Worm (Caenorhabditis elegans): ENCODE measurements around the gene R52.5.

DNA sequence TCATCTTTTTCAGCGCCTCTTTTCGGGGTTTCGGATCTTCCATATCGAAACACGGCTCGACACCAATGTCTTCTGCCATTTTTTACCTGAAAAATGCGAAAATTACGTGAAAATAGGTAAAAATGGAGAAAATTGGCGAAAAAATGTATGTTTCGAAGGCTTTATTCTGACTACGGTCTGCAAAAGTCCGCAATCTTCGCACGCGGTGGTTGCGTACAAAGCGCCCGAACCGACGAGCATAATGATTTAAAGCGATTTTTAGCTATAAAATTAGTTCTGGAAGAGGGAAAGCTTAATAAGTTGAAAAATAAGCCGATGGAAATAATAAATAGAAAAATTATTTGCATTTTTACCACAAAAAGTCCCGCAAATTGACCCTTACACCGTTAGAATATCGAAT lies 50.9 kb downstream of the R52.5 start, which contains the start of gene F07E5.5:
- TF ChIP-seq zag-1 (tag; optimal IDR thresholded peaks at IDR 0.05) (no peak), nhr-237 (tag; optimal IDR thresholded peaks at IDR 0.05) (no peak), lin-13 (GFP tag; optimal IDR thresholded peaks at IDR 0.05) (peak; percentile 73), aly-2 (tag; optimal IDR thresholded peaks at IDR 0.05) (no peak), mab-5 (tag; optimal IDR thresholded peaks at IDR 0.05) (no peak), nhr-25 (tag; optimal IDR thresholded peaks at IDR 0.05) (no peak), unc-62 (GFP tag; optimal IDR thresholded peaks at IDR 0.05) (no peak), ztf-11 (tag; optimal IDR thresholded peaks at IDR 0.05) (no peak), elt-1 (tag; optimal IDR thresholded peaks at IDR 0.05) (no peak), elt-3 (tag; optimal IDR thresholded peaks at IDR 0.05) (no peak), mdl-1 (tag; optimal IDR thresholded peaks at IDR 0.05) (no peak), dmd-4 (tag; optimal IDR thresholded peaks at IDR 0.05) (no peak), fos-1 (tag; optimal IDR thresholded peaks at IDR 0.05) (no peak), lsy-2 (tag; optimal IDR thresholded peaks at IDR 0.05) (peak; percentile 91 to 97)

All from whole organism, L2 larva.